Worm (Caenorhabditis elegans) whole organism, late embryonic: Measurements from ENCODE around the gene T19B10.12.

Source experiments
- C08G9.2 ChIP-seq: sonication (generic microtip); optimal IDR thresholded peaks from 2 replicates; lab custom pipeline; 2016; ENCODE audit warnings: mild to moderate bottlenecking, missing genetic modification characterization, moderate library complexity, missing compliant biosample characterization
- F13H6.1 ChIP-seq: sonication (generic microtip); optimal IDR thresholded peaks from 2 replicates; lab custom pipeline; 2016; ENCODE audit warnings: missing genetic modification characterization, missing compliant biosample characterization
- K02D7.2 ChIP-seq: sonication (generic microtip); optimal IDR thresholded peaks from 2 replicates; lab custom pipeline; 2017; ENCODE audit warnings: mild to moderate bottlenecking, missing genetic modification characterization, missing compliant biosample characterization
- K09A11.1 ChIP-seq: sonication (generic microtip); optimal IDR thresholded peaks from 2 replicates; lab custom pipeline; 2017; ENCODE audit warnings: antibody characterized with exemption, mild to moderate bottlenecking, missing genetic modification characterization, missing compliant biosample characterization; ENCODE audit not compliant: insufficient read depth
- T23F11.4 ChIP-seq: fragments of 200-800 bp; sonication (Bioruptor generic); optimal IDR thresholded peaks from 2 replicates; lab custom pipeline; 2018; ENCODE audit warnings: mild to moderate bottlenecking, missing genetic modification characterization, missing compliant biosample characterization
- Y22D7AL.16 ChIP-seq: sonication (generic microtip); optimal IDR thresholded peaks from 2 replicates; lab custom pipeline; 2016; ENCODE audit warnings: missing genetic modification characterization, missing compliant biosample characterization
- ahr-1 ChIP-seq: sonication (generic microtip); optimal IDR thresholded peaks from 2 replicates; lab custom pipeline; 2016; ENCODE audit warnings: missing genetic modification characterization, missing compliant biosample characterization
- ceh-14 ChIP-seq: sonication (generic microtip); optimal IDR thresholded peaks from 2 replicates; lab custom pipeline; 2016; ENCODE audit warnings: missing genotype, missing genetic modification characterization, missing compliant biosample characterization
- ceh-22 ChIP-seq: sonication (generic microtip); optimal IDR thresholded peaks from 2 replicates; lab custom pipeline; 2017; ENCODE audit warnings: missing biosample characterization, missing genetic modification characterization
- ceh-34 ChIP-seq: sonication (generic microtip); optimal IDR thresholded peaks from 2 replicates; lab custom pipeline; 2016; ENCODE audit warnings: mild to moderate bottlenecking, missing genetic modification characterization, missing compliant biosample characterization
- ceh-45 ChIP-seq: fragments of 200-800 bp; sonication (Bioruptor generic); IDR thresholded peaks from 2 replicates; pipeline ENCODE4 v1.3.6; 2022; ENCODE audit warnings: missing genetic modification reagents, missing genetic modification characterization, missing compliant biosample characterization
- ceh-6 ChIP-seq: fragments of 200-800 bp; sonication (Bioruptor generic); optimal IDR thresholded peaks from 2 replicates; lab custom pipeline; 2018; ENCODE audit warnings: mild to moderate bottlenecking, missing genetic modification characterization, missing compliant biosample characterization
- ceh-9 ChIP-seq: sonication (generic microtip); optimal IDR thresholded peaks from 2 replicates; lab custom pipeline; 2016; ENCODE audit warnings: mild to moderate bottlenecking, missing genetic modification characterization, inconsistent platforms, missing compliant biosample characterization
- dmd-4 ChIP-seq: sonication (generic microtip); optimal IDR thresholded peaks from 2 replicates; lab custom pipeline; 2016; ENCODE audit warnings: borderline replicate concordance, missing genetic modification characterization, missing compliant biosample characterization
- dve-1 ChIP-seq: sonication (generic microtip); optimal IDR thresholded peaks from 2 replicates; lab custom pipeline; 2017; ENCODE audit warnings: antibody characterized with exemption, mild to moderate bottlenecking, missing genetic modification characterization, missing compliant biosample characterization
- elt-2 ChIP-seq: sonication (generic microtip); optimal IDR thresholded peaks from 2 replicates; lab custom pipeline; 2016; ENCODE audit warnings: missing genetic modification reagents, missing genetic modification characterization, missing compliant biosample characterization
- elt-4 ChIP-seq: sonication (generic microtip); optimal IDR thresholded peaks from 2 replicates; lab custom pipeline; 2016; ENCODE audit warnings: missing genetic modification characterization, missing compliant biosample characterization
- fkh-10 ChIP-seq: fragments of 150-350 bp; optimal IDR thresholded peaks from 2 replicates; lab custom pipeline; 2014; ENCODE audit warnings: missing biosample characterization, missing genetic modification reagents, missing genetic modification characterization
- gmeb-2 ChIP-seq: sonication (generic microtip); optimal IDR thresholded peaks from 2 replicates; lab custom pipeline; 2016; ENCODE audit warnings: missing genetic modification characterization, inconsistent platforms, missing compliant biosample characterization
- hlh-8 ChIP-seq: sonication (generic microtip); optimal IDR thresholded peaks from 2 replicates; lab custom pipeline; 2016; ENCODE audit warnings: missing genotype, missing genetic modification characterization, missing compliant biosample characterization
- lim-6 ChIP-seq: sonication (generic microtip); optimal IDR thresholded peaks from 2 replicates; lab custom pipeline; 2016; ENCODE audit warnings: missing genetic modification characterization, missing compliant biosample characterization
- lin-11 ChIP-seq: fragments of 200-800 bp; sonication (Bioruptor generic); optimal IDR thresholded peaks from 2 replicates; lab custom pipeline; 2018; ENCODE audit warnings: mild to moderate bottlenecking, missing genetic modification characterization, missing compliant biosample characterization
- nfya-1 ChIP-seq: sonication (generic microtip); optimal IDR thresholded peaks from 2 replicates; lab custom pipeline; 2017; ENCODE audit warnings: missing genetic modification characterization, mild to moderate bottlenecking, missing compliant biosample characterization, antibody characterized with exemption, moderate library complexity
- nhr-232 ChIP-seq: sonication (generic microtip); optimal IDR thresholded peaks from 2 replicates; lab custom pipeline; 2016; ENCODE audit warnings: missing genetic modification characterization, missing compliant biosample characterization
- odd-2 ChIP-seq: sonication (generic microtip); optimal IDR thresholded peaks from 2 replicates; lab custom pipeline; 2017; ENCODE audit warnings: antibody characterized with exemption, mild to moderate bottlenecking, missing genetic modification characterization, missing compliant biosample characterization
- pag-3 ChIP-seq: sonication (generic microtip); optimal IDR thresholded peaks from 2 replicates; lab custom pipeline; 2016; ENCODE audit warnings: missing compliant biosample characterization, missing genetic modification characterization, borderline replicate concordance
- pat-9 ChIP-seq: fragments of 200-800 bp; sonication (Bioruptor generic); optimal IDR thresholded peaks from 2 replicates; lab custom pipeline; 2018; ENCODE audit warnings: mild to moderate bottlenecking, missing genetic modification characterization, moderate library complexity, missing compliant biosample characterization
- pha-4 ChIP-seq: fragments of 150-350 bp; optimal IDR thresholded peaks from 2 replicates; lab custom pipeline; 2018; ENCODE audit warnings: missing biosample characterization, missing genetic modification reagents, missing genetic modification characterization
- pqm-1 ChIP-seq: sonication (generic microtip); optimal IDR thresholded peaks from 2 replicates; lab custom pipeline; 2016; ENCODE audit warnings: missing genetic modification characterization, missing compliant biosample characterization
- pros-1 ChIP-seq: fragments of 150-350 bp; optimal IDR thresholded peaks from 2 replicates; lab custom pipeline; 2014; ENCODE audit warnings: missing biosample characterization, missing genetic modification reagents, missing genetic modification characterization
- ref-2 ChIP-seq: sonication (generic microtip); optimal IDR thresholded peaks from 2 replicates; lab custom pipeline; 2016; ENCODE audit warnings: missing genetic modification characterization, missing compliant biosample characterization
- rnt-1 ChIP-seq: sonication (generic microtip); optimal IDR thresholded peaks from 2 replicates; lab custom pipeline; 2016; ENCODE audit warnings: missing genetic modification characterization, missing compliant biosample characterization
- sdc-2 ChIP-seq: sonication (generic microtip); optimal IDR thresholded peaks from 2 replicates; lab custom pipeline; 2016; ENCODE audit warnings: missing genotype, missing genetic modification characterization, missing compliant biosample characterization
- sox-4 ChIP-seq: sonication (generic microtip); optimal IDR thresholded peaks from 2 replicates; lab custom pipeline; 2017; ENCODE audit warnings: mild to moderate bottlenecking, missing genetic modification characterization, inconsistent platforms, missing compliant biosample characterization
- syd-9 ChIP-seq: sonication (generic microtip); optimal IDR thresholded peaks from 2 replicates; lab custom pipeline; 2016; ENCODE audit warnings: mild to moderate bottlenecking, missing genetic modification characterization, moderate library complexity, missing compliant biosample characterization
- tbx-2 ChIP-seq: sonication (generic microtip); optimal IDR thresholded peaks from 2 replicates; lab custom pipeline; 2016; ENCODE audit warnings: missing genetic modification characterization, missing compliant biosample characterization
- ttx-3 ChIP-seq: sonication (generic microtip); optimal IDR thresholded peaks from 2 replicates; lab custom pipeline; 2016; ENCODE audit warnings: missing genetic modification reagents, missing genetic modification characterization, missing compliant biosample characterization
- unc-3 ChIP-seq, 2 experiments: fragments of 200-800 bp in 1 of 2; sonication (Bioruptor generic) in 1 of 2; sonication (generic microtip) in 1 of 2; conservative IDR thresholded peaks in 1 of 2; optimal IDR thresholded peaks in 1 of 2; 2 replicates each; pipeline versions ENCODE4 v1.3.6 to Lab custom; 2016 to 2022; ENCODE audit warnings: missing compliant biosample characterization in 2 of 2, missing genetic modification characterization in 2 of 2, missing genetic modification reagents in 1 of 2
- unc-86 ChIP-seq: sonication (generic microtip); optimal IDR thresholded peaks from 2 replicates; lab custom pipeline; 2016; ENCODE audit warnings: missing genetic modification characterization, missing compliant biosample characterization
- ztf-16 ChIP-seq: sonication (generic microtip); optimal IDR thresholded peaks from 2 replicates; lab custom pipeline; 2017; ENCODE audit warnings: missing genetic modification characterization, missing compliant biosample characterization

T19B10.12 gene

DNA sequence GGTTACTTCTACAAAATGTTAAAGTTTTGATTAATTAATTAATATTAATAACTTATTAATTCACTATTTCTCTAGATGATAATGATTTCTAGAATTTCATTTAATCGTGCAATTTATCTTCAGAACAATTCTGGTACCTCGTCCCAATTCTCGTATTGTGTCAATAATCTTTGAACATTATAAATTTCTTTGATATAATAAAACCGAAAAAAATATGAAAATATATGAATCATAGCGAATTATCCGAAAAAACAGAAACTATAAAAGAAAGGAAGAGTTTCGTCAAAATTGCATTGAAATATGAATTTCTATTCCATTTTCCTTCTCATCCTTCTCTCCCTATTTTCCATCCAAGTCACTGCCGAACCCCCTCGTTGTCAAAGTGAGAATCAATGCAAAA lies at the start of gene T19B10.12:
Gene T19B10.12 (plus strand): TSS at position 301 of the 400 bp plus-strand sequence.
- TF ChIP-seq ceh-14 (tag; lab: Kevin White, UChicago) (no peak), sox-4 (no peak), nhr-232 (no peak), sdc-2 (tag; lab: Kevin White, UChicago) (no peak), gmeb-2 (no peak), pat-9 (tag; lab: Kevin White, UChicago) (no peak), fkh-10 (GFP tag; lab: Kevin White, UChicago) (no peak), ceh-22 (no peak)

DNA sequence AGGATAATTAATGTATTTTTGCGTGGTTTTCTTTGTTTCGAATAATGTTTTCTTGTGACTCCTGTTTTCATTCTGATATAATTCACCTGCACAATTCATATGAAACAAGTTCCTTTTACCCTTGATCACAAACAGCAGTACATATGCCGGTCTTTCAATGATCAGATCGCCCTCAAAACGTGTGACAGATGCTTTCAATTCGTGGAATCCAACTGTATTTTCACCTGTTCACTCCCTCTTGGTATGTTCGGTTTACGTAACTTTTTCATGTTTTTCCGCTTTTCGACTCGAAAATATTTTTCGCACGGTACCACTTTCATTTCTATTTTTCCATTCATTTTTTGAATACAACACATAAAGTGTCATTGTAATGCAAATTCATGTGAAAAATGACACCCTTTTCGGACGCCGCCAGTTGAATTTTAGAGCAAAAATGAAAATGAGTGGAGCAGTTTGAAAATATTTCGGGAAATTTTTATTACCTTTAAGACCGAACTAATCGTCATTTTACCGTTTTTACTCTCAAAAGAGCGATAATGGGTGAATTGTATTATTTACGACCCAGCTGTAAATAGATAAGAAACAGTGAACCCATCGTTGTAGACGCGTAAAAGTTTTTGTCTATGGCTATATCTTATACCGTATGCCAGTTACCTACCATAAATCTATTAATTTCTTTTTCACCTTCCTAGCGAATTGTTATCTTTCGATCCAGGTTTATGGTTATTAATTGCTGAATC lies 48.8 kb upstream of the T19B10.12 start, which contains the start of gene K10D6.4:
Gene K10D6.4 (plus strand): TSS at position 100 of the 740 bp plus-strand sequence.
- TF ChIP-seq elt-2 (tag; lab: Kevin White, UChicago): peak; percentile 49
- no peak for TF ChIP-seq ttx-3
- TF ChIP-seq lim-6 (tag; lab: Kevin White, UChicago): no peak

DNA sequence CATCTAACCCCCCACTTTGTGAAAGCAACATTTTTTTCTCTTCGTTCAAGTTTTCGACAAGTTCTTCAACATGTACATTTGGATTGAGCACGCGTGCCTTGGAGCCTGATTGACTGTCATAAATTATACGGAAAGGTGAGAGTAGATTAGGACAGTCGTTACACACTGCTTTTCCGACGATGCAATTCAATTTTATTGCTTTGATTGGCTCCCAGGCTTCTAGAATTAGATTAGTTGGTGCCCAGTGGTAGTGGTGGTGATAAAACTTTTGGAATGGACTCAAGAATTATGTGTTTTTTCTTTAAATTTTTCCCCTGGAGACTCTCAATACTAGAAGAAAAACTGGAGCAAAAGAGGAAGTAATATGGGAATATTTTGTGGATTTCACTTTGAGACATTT lies 46.4 kb upstream of the T19B10.12 start:
- TF ChIP-seq F13H6.1 (tag; lab: Kevin White, UChicago): no peak
- TF ChIP-seq dmd-4 (tag; lab: Kevin White, UChicago): no peak
- TF ChIP-seq lin-11 (tag; lab: Kevin White, UChicago): no peak
- TF ChIP-seq ceh-45 (GFP tag; lab: Robert Waterston, UW): no peak
- TF ChIP-seq ttx-3: no peak
- TF ChIP-seq pha-4: no peak
- no peak for TF ChIP-seq tbx-2
- no peak for TF ChIP-seq pat-9 (tag; lab: Kevin White, UChicago)
- no peak for TF ChIP-seq sdc-2 (tag; lab: Kevin White, UChicago)
- TF ChIP-seq ceh-34: no peak
- TF ChIP-seq Y22D7AL.16 (tag; lab: Kevin White, UChicago): no peak

- TF ChIP-seq hlh-8 (tag; lab: Kevin White, UChicago) (no peak), pag-3 (tag; lab: Kevin White, UChicago) (no peak), nhr-232 (no peak), ceh-6 (no peak), syd-9 (tag; lab: Kevin White, UChicago) (no peak), ahr-1 (tag; lab: Kevin White, UChicago) (no peak), pqm-1 (tag; lab: Kevin White, UChicago) (no peak), pros-1 (tag; lab: Kevin White, UChicago) (no peak), ceh-22 (no peak), ttx-3 (no peak), rnt-1 (tag; lab: Kevin White, UChicago) (no peak), lim-6 (tag; lab: Kevin White, UChicago) (no peak), dve-1 (tag; lab: Kevin White, UChicago) (no peak), elt-4 (no peak), ref-2 (no peak), sox-4 (no peak)
- TF ChIP-seq, all 69 proteins: peak for 0
Measured at ce11 chrV:11206467-11206866, 44.4 kb upstream of the T19B10.12 start.

DNA sequence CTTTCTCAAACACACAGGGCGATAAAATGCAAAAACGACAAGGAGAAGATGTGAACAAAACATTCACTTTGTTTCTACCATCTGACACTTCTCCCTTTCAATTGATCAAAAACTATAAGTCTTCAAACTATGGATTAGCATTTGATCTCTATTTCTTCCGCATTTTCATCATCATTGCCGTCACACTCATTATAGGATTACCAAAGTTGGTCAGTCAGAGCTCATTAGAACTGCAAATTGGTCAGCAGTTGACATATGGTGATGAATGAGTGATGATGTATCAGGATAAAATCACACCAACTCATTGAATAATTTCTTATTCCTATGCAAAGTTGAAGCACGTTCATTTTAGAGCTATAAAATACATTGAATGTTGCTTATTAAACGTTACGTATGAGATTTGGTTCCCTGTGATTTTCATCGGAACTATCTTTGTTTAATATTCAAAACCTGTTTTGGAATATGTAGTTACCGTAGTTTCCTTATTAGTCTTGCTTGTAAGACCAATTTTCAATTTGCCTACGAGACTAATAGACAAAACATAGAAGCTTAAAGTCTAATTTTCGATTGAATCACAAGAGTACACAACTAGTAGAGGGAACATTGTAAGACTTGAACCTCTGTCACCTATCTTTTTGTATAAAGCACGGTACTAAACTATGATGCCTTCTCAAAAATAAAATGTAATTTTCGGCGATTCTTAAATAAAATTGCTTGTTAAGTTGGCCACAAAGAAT lies 41.2 kb upstream of the T19B10.12 start:
- TF ChIP-seq C08G9.2 (tag; lab: Kevin White, UChicago): no peak
- TF ChIP-seq nfya-1 (tag; lab: Kevin White, UChicago): no peak
- no peak for TF ChIP-seq odd-2
- TF ChIP-seq ceh-14 (tag; lab: Kevin White, UChicago): no peak
- TF ChIP-seq ref-2: no peak
- TF ChIP-seq unc-86 (tag; lab: Kevin White, UChicago): no peak
- TF ChIP-seq ztf-16 (tag; lab: Kevin White, UChicago): no peak
- TF ChIP-seq dmd-4 (tag; lab: Kevin White, UChicago): no peak
- no peak for TF ChIP-seq pag-3 (tag; lab: Kevin White, UChicago)
- TF ChIP-seq ttx-3: no peak
- no peak for TF ChIP-seq K02D7.2 (tag; lab: Kevin White, UChicago)
- no peak for TF ChIP-seq unc-3 (GFP tag; conservative IDR thresholded peaks at IDR 0.05; lab: Robert Waterston, UW)
- no peak for TF ChIP-seq unc-3 (tag; optimal IDR thresholded peaks at IDR 0.05; lab: Kevin White, UChicago)
- TF ChIP-seq fkh-10 (GFP tag; lab: Kevin White, UChicago): no peak
- TF ChIP-seq ceh-34: no peak
- TF ChIP-seq ceh-9: no peak
- TF ChIP-seq T23F11.4 (GFP tag; lab: Kevin White, UChicago): no peak
- no peak for TF ChIP-seq K09A11.1
